Fruit fly (Drosophila melanogaster): ENCODE results near the gene CG6153.

Gene CG6153

dm6 chr2L:12704418-12704920 is 11.7 kb downstream of the CG6153 start, which contains the start of the genes CG5776 and spict:
Gene CG5776 (minus strand): TSS chr2L:12704451.
Gene spict (plus strand): TSS chr2L:12704725.
- TF ChIP-seq fd96Ca (GFP tag; IDR thresholded peaks at IDR 0.05) (peak; percentile 82), CG12605 (GFP tag; IDR thresholded peaks at IDR 0.05) (peak; percentile 25; the same call in 1 of the 2 replicates), CG13204 (GFP tag; optimal IDR thresholded peaks at IDR 0.05) (no peak), gl (tag; optimal IDR thresholded peaks at IDR 0.05) (peak; percentile 46), CG15710 (tag; optimal IDR thresholded peaks at IDR 0.05) (peak; percentile 75), CG4496 (GFP tag; IDR thresholded peaks at IDR 0.05) (peak; percentile 68; the same call in 2 of the 3 replicates), EcR (GFP tag; optimal IDR thresholded peaks at IDR 0.05) (no peak), rn (GFP tag; IDR thresholded peaks at IDR 0.05) (peak; percentile 37; the same call in 1 of the 2 replicates), CG17806 (tag; optimal IDR thresholded peaks at IDR 0.05) (peak; percentile 53), CG8159 (tag; optimal IDR thresholded peaks at IDR 0.05) (peak; percentile 69), Pif1A (GFP tag; optimal IDR thresholded peaks at IDR 0.05) (no peak), CG8301 (tag; optimal IDR thresholded peaks at IDR 0.05) (peak; percentile 54), Snoo (tag; optimal IDR thresholded peaks at IDR 0.05) (peak; percentile 46), Pif1B (GFP tag; optimal IDR thresholded peaks at IDR 0.05) (no peak), CG9948 (tag; optimal IDR thresholded peaks at IDR 0.05) (peak; percentile 47), CG14655 (GFP tag; optimal IDR thresholded peaks at IDR 0.05) (no peak), CG34367 (tag; optimal IDR thresholded peaks at IDR 0.05) (peak; percentile 66), Ets98B (GFP tag; IDR thresholded peaks at IDR 0.05) (peak; percentile 74), D1 (tag; optimal IDR thresholded peaks at IDR 0.05) (no peak), CG32121 (GFP tag; IDR thresholded peaks at IDR 0.05) (peak; percentile 71), CG10348 (GFP tag; IDR thresholded peaks at IDR 0.05) (no peak)

- TF ChIP-seq Pif1A (GFP tag; optimal IDR thresholded peaks at IDR 0.05) (no peak), CG8301 (tag; optimal IDR thresholded peaks at IDR 0.05) (no peak), D1 (tag; optimal IDR thresholded peaks at IDR 0.05) (no peak)
These were observed 12.6 kb downstream of the CG6153 start for dm6 chr2L:12705376-12705775.

dm6 chr2L:12707540-12707939 is 14.7 kb downstream of the CG6153 start, which contains the start of the genes CG6180 and CG15484:
Gene CG6180 (plus strand): TSS chr2L:12707661.
Gene CG15484 (minus strand): TSS chr2L:12707711.
- no peak for TF ChIP-seq CG15710 (tag; optimal IDR thresholded peaks at IDR 0.05)
- no peak for TF ChIP-seq Snoo (tag; optimal IDR thresholded peaks at IDR 0.05)
- TF ChIP-seq EcR (GFP tag; optimal IDR thresholded peaks at IDR 0.05): no peak
- TF ChIP-seq CG34367 (tag; optimal IDR thresholded peaks at IDR 0.05): no peak
- TF ChIP-seq D1 (tag; optimal IDR thresholded peaks at IDR 0.05): no peak
- TF ChIP-seq CG4496 (GFP tag; IDR thresholded peaks at IDR 0.05): no peak
- no peak for TF ChIP-seq CG32121 (GFP tag; IDR thresholded peaks at IDR 0.05)
- no peak for TF ChIP-seq CG8301 (tag; optimal IDR thresholded peaks at IDR 0.05)
- no peak for TF ChIP-seq CG17806 (tag; optimal IDR thresholded peaks at IDR 0.05)
- no peak for TF ChIP-seq gl (tag; optimal IDR thresholded peaks at IDR 0.05)

DNA sequence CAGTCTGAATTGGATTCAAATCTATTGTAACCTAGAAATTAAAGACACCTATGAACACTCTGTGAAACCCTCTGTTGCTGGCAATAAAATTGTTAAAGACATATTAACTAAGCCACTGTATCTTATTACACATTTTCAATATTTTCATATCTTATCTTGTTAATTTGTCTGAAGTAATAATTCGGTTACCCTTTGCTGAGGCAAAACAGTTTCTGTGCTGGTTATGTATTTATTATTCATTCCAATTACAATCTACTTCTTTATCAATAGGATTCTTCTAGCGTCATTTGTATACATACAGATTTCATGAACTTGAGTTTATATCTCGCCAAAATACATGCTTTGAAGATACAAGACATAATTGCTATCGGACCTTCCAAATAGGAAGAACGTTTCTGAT is 15.8 kb downstream of the CG6153 start:
- TF ChIP-seq CG14655 (GFP tag; optimal IDR thresholded peaks at IDR 0.05) (no peak), CG12605 (GFP tag; IDR thresholded peaks at IDR 0.05) (no peak), gl (tag; optimal IDR thresholded peaks at IDR 0.05) (no peak), EcR (GFP tag; optimal IDR thresholded peaks at IDR 0.05) (no peak), CG13204 (GFP tag; optimal IDR thresholded peaks at IDR 0.05) (no peak), CG9948 (tag; optimal IDR thresholded peaks at IDR 0.05) (no peak), CG8159 (tag; optimal IDR thresholded peaks at IDR 0.05) (no peak), CG10348 (GFP tag; IDR thresholded peaks at IDR 0.05) (no peak)

DNA sequence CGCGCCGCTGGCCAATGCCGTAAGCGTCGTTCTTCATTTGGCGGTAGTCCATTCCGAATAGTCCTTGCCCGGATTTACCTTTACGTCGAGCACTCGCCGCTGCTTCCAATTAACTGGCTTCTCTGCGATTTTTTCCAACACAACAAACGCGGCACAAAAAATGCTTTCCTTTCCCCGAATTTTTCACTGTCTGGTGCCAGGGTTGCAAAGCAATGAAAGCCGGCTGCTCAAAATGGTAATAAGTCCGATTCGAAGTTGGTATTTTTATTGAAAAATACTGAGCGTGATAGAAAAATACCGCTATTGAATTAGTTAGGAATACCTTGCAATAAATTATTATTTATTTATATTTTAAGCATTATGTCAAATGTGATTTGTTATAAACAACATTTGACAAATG is 19.5 kb downstream of the CG6153 start:
- no peak for TF ChIP-seq CG10348 (GFP tag; IDR thresholded peaks at IDR 0.05)
- TF ChIP-seq CG9948 (tag; optimal IDR thresholded peaks at IDR 0.05): no peak
- TF ChIP-seq CG17806 (tag; optimal IDR thresholded peaks at IDR 0.05): no peak
- no peak for TF ChIP-seq CG12605 (GFP tag; IDR thresholded peaks at IDR 0.05)
- TF ChIP-seq Pif1B (GFP tag; optimal IDR thresholded peaks at IDR 0.05): no peak
- no peak for TF ChIP-seq D1 (tag; optimal IDR thresholded peaks at IDR 0.05)
- TF ChIP-seq Ets98B (GFP tag; IDR thresholded peaks at IDR 0.05): no peak
- TF ChIP-seq CG8159 (tag; optimal IDR thresholded peaks at IDR 0.05): no peak
- TF ChIP-seq Snoo (tag; optimal IDR thresholded peaks at IDR 0.05): no peak
- TF ChIP-seq CG4496 (GFP tag; IDR thresholded peaks at IDR 0.05): no peak
- TF ChIP-seq CG34367 (tag; optimal IDR thresholded peaks at IDR 0.05): no peak
- no peak for TF ChIP-seq Pif1A (GFP tag; optimal IDR thresholded peaks at IDR 0.05)
- TF ChIP-seq EcR (GFP tag; optimal IDR thresholded peaks at IDR 0.05): no peak
- no peak for TF ChIP-seq CG32121 (GFP tag; IDR thresholded peaks at IDR 0.05)
- no peak for TF ChIP-seq fd96Ca (GFP tag; IDR thresholded peaks at IDR 0.05)
- TF ChIP-seq CG13204 (GFP tag; optimal IDR thresholded peaks at IDR 0.05): no peak
- no peak for TF ChIP-seq CG14655 (GFP tag; optimal IDR thresholded peaks at IDR 0.05)
- no peak for TF ChIP-seq rn (GFP tag; IDR thresholded peaks at IDR 0.05)
- TF ChIP-seq CG15710 (tag; optimal IDR thresholded peaks at IDR 0.05): no peak

DNA sequence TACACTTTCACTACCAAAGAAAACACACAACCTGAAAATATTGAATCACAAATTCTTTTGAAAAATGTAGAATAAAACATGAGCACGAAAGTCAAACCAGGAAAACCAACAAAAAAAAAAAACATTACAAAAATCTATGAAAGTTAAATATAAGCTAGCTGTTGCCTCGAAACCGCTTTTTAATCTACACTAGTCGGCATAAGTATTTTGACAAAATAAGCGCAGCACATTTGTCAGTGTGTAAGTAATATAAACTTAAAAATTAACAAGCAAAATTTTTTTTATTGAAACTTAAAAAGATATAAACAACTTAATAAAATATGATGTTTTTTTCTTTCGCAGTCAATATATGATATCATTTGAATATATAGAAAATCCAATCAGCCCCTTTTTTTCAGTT is 20.1 kb downstream of the CG6153 start, which contains the start of gene CG5787:
CG5787 (minus strand) TSS at position 101 of the 400 bp plus-strand sequence.
- TF ChIP-seq Pif1B (GFP tag; optimal IDR thresholded peaks at IDR 0.05) (no peak), CG15710 (tag; optimal IDR thresholded peaks at IDR 0.05) (no peak), EcR (GFP tag; optimal IDR thresholded peaks at IDR 0.05) (no peak)

All from whole organism, pupa.